Fruit fly (Drosophila melanogaster): ENCODE measurements around the gene Amacr.

- no peak for TF ChIP-seq Sin3A (optimal IDR thresholded peaks at IDR 0.05)
- no peak for TF ChIP-seq Myc (optimal IDR thresholded peaks at IDR 0.05)
- TF ChIP-seq insv (optimal IDR thresholded peaks at IDR 0.05) = no peak
- no peak for TF ChIP-seq h (optimal IDR thresholded peaks at IDR 0.05)
Observed at dm6 chr2L:20735121-20735855, 16.9 kb downstream of the Amacr start.
